Fruit fly (Drosophila melanogaster): ENCODE data around the gene lectin-37Da.

The lectin-37Da gene

dm6 chr2L:19418017-19418416, at the start of gene lectin-37Da:
lectin-37Da (plus strand) TSS chr2L:19418317.
- TF ChIP-seq Sox14 (GFP tag; optimal IDR thresholded peaks at IDR 0.05) (no peak), Ets96B (tag; optimal IDR thresholded peaks at IDR 0.05) (no peak), dac (GFP tag; optimal IDR thresholded peaks at IDR 0.05) (no peak), eg (GFP tag; IDR thresholded peaks at IDR 0.05) (no peak), CG31627 (GFP tag; optimal IDR thresholded peaks at IDR 0.05) (no peak), CG6808 (GFP tag; optimal IDR thresholded peaks at IDR 0.05) (no peak), CG34406 (GFP tag; optimal IDR thresholded peaks at IDR 0.05) (no peak), Eip75B (GFP tag; optimal IDR thresholded peaks at IDR 0.05) (no peak), CG7368 (GFP tag; optimal IDR thresholded peaks at IDR 0.05) (no peak)

DNA sequence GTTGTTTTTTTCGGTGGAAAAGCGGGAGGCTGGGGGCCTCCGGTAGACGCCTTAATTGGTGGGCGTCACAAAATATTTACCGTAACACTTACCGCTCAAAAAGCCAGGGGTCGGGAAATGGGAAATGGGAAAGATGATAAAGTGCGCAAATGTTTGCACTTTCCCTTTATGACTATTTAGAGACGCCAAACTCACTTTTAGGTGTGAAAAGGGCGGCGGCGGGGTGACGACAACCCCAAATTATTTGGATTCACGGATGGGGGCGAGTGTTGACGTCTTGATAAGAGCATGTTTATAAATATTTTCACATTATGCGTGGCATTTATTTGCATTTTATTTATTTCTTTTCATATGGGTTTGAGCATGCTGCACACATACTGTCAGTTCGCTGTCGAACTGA, 48.1 kb upstream of the lectin-37Da start, which contains the start of gene CG17349:
Gene CG17349, plus strand, starts transcription at position 400 of the 400 bp plus-strand sequence.
- TF ChIP-seq eg (GFP tag; IDR thresholded peaks at IDR 0.05), result no peak
- no peak for TF ChIP-seq CG6808 (GFP tag; optimal IDR thresholded peaks at IDR 0.05)
- no peak for TF ChIP-seq Met (GFP tag; optimal IDR thresholded peaks at IDR 0.05)
- peak; percentile 68 for TF ChIP-seq fkh (GFP tag; optimal IDR thresholded peaks at IDR 0.05)
- TF ChIP-seq CG32006 (GFP tag; optimal IDR thresholded peaks at IDR 0.05), result no peak

DNA sequence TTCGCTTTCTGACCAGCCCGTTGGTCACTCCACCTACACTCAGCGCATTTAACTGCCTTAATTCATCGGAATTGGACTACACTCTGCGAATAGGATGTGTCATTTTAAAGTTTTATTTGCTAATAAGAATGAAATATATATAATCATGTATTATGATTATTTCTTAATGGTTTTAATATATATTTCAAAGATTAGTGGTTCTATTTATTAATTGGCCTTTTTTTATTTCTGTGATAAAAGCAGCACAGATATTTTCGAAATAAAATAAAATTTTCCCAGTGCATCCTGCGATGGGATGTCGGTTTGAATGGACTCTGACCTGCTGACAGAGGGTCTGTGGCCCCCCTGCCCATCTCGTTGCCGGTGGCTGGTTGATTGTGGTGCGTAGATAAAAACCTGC, 44.3 kb upstream of the lectin-37Da start:
- peak; percentile 31 for TF ChIP-seq svp (GFP tag)
- no peak for TF ChIP-seq Eip93F (GFP tag; optimal IDR thresholded peaks at IDR 0.05)

- peak; percentile 23 for TF ChIP-seq lz (GFP tag; optimal IDR thresholded peaks at IDR 0.05)
- TF ChIP-seq topi (GFP tag; optimal IDR thresholded peaks at IDR 0.05), result peak; percentile 23
- TF ChIP-seq CG6792 (GFP tag; optimal IDR thresholded peaks at IDR 0.05), result peak; percentile 37
- peak; percentile 59 for TF ChIP-seq CG3919 (GFP tag; optimal IDR thresholded peaks at IDR 0.05)
- TF ChIP-seq Gug (GFP tag; IDR thresholded peaks at IDR 0.05), result no peak; the same call in 1 of the 2 replicates
- no peak for TF ChIP-seq fd85E (GFP tag; optimal IDR thresholded peaks at IDR 0.05)
- peak; percentile 17 to 45 for TF ChIP-seq ss (GFP tag; optimal IDR thresholded peaks at IDR 0.05)
- TF ChIP-seq CG7368 (GFP tag; optimal IDR thresholded peaks at IDR 0.05), result peak; percentile 35
- TF ChIP-seq Eip93F (GFP tag; optimal IDR thresholded peaks at IDR 0.05), result no peak
- TF ChIP-seq CG8319 (GFP tag; optimal IDR thresholded peaks at IDR 0.05), result no peak
- peak; percentile 40 for TF ChIP-seq Ets96B (tag; optimal IDR thresholded peaks at IDR 0.05)
- peak; percentile 62 for TF ChIP-seq CG3032 (tag; optimal IDR thresholded peaks at IDR 0.05)
- no peak for TF ChIP-seq CG9139 (GFP tag; optimal IDR thresholded peaks at IDR 0.05)
- TF ChIP-seq CG8632 (GFP tag; optimal IDR thresholded peaks at IDR 0.05), result peak; percentile 8
- TF ChIP-seq Eip78C (GFP tag), result peak; percentile 76
- no peak for TF ChIP-seq Hr38 (GFP tag; optimal IDR thresholded peaks at IDR 0.05)
- peak; percentile 84 for TF ChIP-seq CG6163 (GFP tag; IDR thresholded peaks at IDR 0.05)
- no peak for TF ChIP-seq vri (GFP tag; optimal IDR thresholded peaks at IDR 0.05)
- peak; percentile 37 for TF ChIP-seq CG34406 (GFP tag; optimal IDR thresholded peaks at IDR 0.05)
- TF ChIP-seq spab (GFP tag; optimal IDR thresholded peaks at IDR 0.05), result peak; percentile 42
- TF ChIP-seq CG16779 (tag; optimal IDR thresholded peaks at IDR 0.05), result peak; percentile 51
- TF ChIP-seq CG6808 (GFP tag; optimal IDR thresholded peaks at IDR 0.05), result peak; percentile 54
- peak; percentile 86 for TF ChIP-seq CG8119 (GFP tag; IDR thresholded peaks at IDR 0.05)
- TF ChIP-seq CG11294 (GFP tag; IDR thresholded peaks at IDR 0.05), result peak; percentile 35; the same call in 1 of the 2 replicates
- TF ChIP-seq Sox15 (GFP tag; optimal IDR thresholded peaks at IDR 0.05), result peak; percentile 15
- TF ChIP-seq pdm3 (GFP tag; optimal IDR thresholded peaks at IDR 0.05), result peak; percentile 43
- TF ChIP-seq Lpt (GFP tag; optimal IDR thresholded peaks at IDR 0.05), result peak; percentile 51
- no peak for TF ChIP-seq CG6854 (GFP tag; optimal IDR thresholded peaks at IDR 0.05)
- TF ChIP-seq salr (GFP tag; optimal IDR thresholded peaks at IDR 0.05), result peak; percentile 53 to 61
- TF ChIP-seq CG10669 (GFP tag; optimal IDR thresholded peaks at IDR 0.05), result peak; percentile 66
- peak; percentile 69 for TF ChIP-seq CG10631 (GFP tag; optimal IDR thresholded peaks at IDR 0.05)
- peak; percentile 49 for TF ChIP-seq dac (GFP tag; optimal IDR thresholded peaks at IDR 0.05)
- peak; percentile 23 for TF ChIP-seq Smox (GFP tag; optimal IDR thresholded peaks at IDR 0.05)
- TF ChIP-seq CG6276 (GFP tag; optimal IDR thresholded peaks at IDR 0.05), result peak; percentile 75
- TF ChIP-seq Sox102F (GFP tag; optimal IDR thresholded peaks at IDR 0.05), result no peak
- peak; percentile 49 for TF ChIP-seq acj6 (GFP tag; optimal IDR thresholded peaks at IDR 0.05)
- peak; percentile 11 for TF ChIP-seq Hr39 (GFP tag; optimal IDR thresholded peaks at IDR 0.05)
- peak; percentile 68 for TF ChIP-seq Hr4 (GFP tag; optimal IDR thresholded peaks at IDR 0.05)
- TF ChIP-seq Met (GFP tag; optimal IDR thresholded peaks at IDR 0.05), result peak; percentile 25
Observed at dm6 chr2L:19376145-19376544, 42.0 kb upstream of the lectin-37Da start.

All from whole organism, prepupa.